Worm (Caenorhabditis elegans): Measurements from ENCODE around the gene ostf-4.

ostf-4 gene

ce11 chrIII:10329811-10330210 lies 11.5 kb upstream of the ostf-4 start (continued):
- no peak for TF ChIP-seq zag-1 (tag; optimal IDR thresholded peaks at IDR 0.05)
- no peak for TF ChIP-seq T26A8.4 (GFP tag; IDR thresholded peaks at IDR 0.05)
- no peak for TF ChIP-seq daf-19 (GFP tag; conservative IDR thresholded peaks at IDR 0.05)
- no peak for TF ChIP-seq mxl-2 (GFP tag; conservative IDR thresholded peaks at IDR 0.05)
- TF ChIP-seq zfp-3 (GFP tag; conservative IDR thresholded peaks at IDR 0.05): no peak
- peak; percentile 44 for TF ChIP-seq mxl-3 (GFP tag; optimal IDR thresholded peaks at IDR 0.05)

ce11 chrIII:10328565-10329541 lies 10.5 kb upstream of the ostf-4 start:
- TF ChIP-seq rbr-2 (tag; optimal IDR thresholded peaks at IDR 0.05) (no peak), set-16 (GFP tag; IDR thresholded peaks at IDR 0.05) (peak; percentile 89), T26A8.4 (GFP tag; IDR thresholded peaks at IDR 0.05) (no peak), mdt-29 (GFP tag; IDR thresholded peaks at IDR 0.05) (no peak), F26F4.8 (GFP tag; conservative IDR thresholded peaks at IDR 0.05) (no peak), php-3 (GFP tag; IDR thresholded peaks at IDR 0.05) (0 out of 2 replicates have a peak, but pooled peaks have one; percentile 7), jun-1 (tag; optimal IDR thresholded peaks at IDR 0.05) (no peak), vab-7 (GFP tag; IDR thresholded peaks at IDR 0.05) (no peak), D1046.2 (GFP tag; IDR thresholded peaks at IDR 0.05) (no peak), fkh-10 (GFP tag; optimal IDR thresholded peaks at IDR 0.05) (no peak), ces-1 (GFP tag; optimal IDR thresholded peaks at IDR 0.05) (no peak), nhr-77 (tag; optimal IDR thresholded peaks at IDR 0.05) (no peak), lim-7 (GFP tag; IDR thresholded peaks at IDR 0.05) (no peak), aly-2 (tag; optimal IDR thresholded peaks at IDR 0.05) (no peak), ceh-44 (GFP tag; IDR thresholded peaks at IDR 0.05) (no peak), pha-4 (GFP tag; IDR thresholded peaks at IDR 0.05) (no peak), pha-4 (tag; optimal IDR thresholded peaks at IDR 0.05) (peak; percentile 49), ctbp-1 (GFP tag; IDR thresholded peaks at IDR 0.05) (no peak), ceh-28 (tag; optimal IDR thresholded peaks at IDR 0.05) (no peak), spr-3 (GFP tag; optimal IDR thresholded peaks at IDR 0.05) (no peak), dmd-6 (GFP tag; IDR thresholded peaks at IDR 0.05) (peak; percentile 21; the same call in 1 of the 2 replicates), mep-1 (tag; optimal IDR thresholded peaks at IDR 0.05) (no peak), daf-16 (GFP tag; optimal IDR thresholded peaks at IDR 0.05) (no peak), daf-16 (tag; optimal IDR thresholded peaks at IDR 0.05) (peak; percentile 44), F37D6.2 (tag; optimal IDR thresholded peaks at IDR 0.05) (no peak), Y5F2A.4 (GFP tag; optimal IDR thresholded peaks at IDR 0.05) (no peak), zip-2 (tag; optimal IDR thresholded peaks at IDR 0.05) (no peak), hlh-30 (tag; optimal IDR thresholded peaks at IDR 0.05; ENCODE audit: insufficient read depth) (peak; percentile 32), R02D3.7 (tag; optimal IDR thresholded peaks at IDR 0.05) (no peak), madf-5 (GFP tag; IDR thresholded peaks at IDR 0.05) (no peak), pqm-1 (tag; optimal IDR thresholded peaks at IDR 0.05) (no peak), dve-1 (tag; optimal IDR thresholded peaks at IDR 0.05; ENCODE audit: insufficient read depth) (peak; percentile 13), mxl-3 (GFP tag; optimal IDR thresholded peaks at IDR 0.05) (no peak), nhr-76 (tag; optimal IDR thresholded peaks at IDR 0.05) (no peak), lin-38 (GFP tag; IDR thresholded peaks at IDR 0.05) (no peak), mes-2 (tag; optimal IDR thresholded peaks at IDR 0.05; ENCODE audit: poor library complexity, severe bottlenecking) (no peak), hlh-11 (tag; optimal IDR thresholded peaks at IDR 0.05) (peak; percentile 0), Y48G9A.11 (GFP tag; IDR thresholded peaks at IDR 0.05) (0 out of 2 replicates have a peak, but pooled peaks have one; percentile 29), nhr-237 (tag; optimal IDR thresholded peaks at IDR 0.05) (no peak), Y75B8A.6 (GFP tag; IDR thresholded peaks at IDR 0.05) (no peak), F49E8.2 (tag; optimal IDR thresholded peaks at IDR 0.05; ENCODE audit: borderline replicate concordance) (no peak), zag-1 (tag; optimal IDR thresholded peaks at IDR 0.05) (no peak), lin-15B (tag; optimal IDR thresholded peaks at IDR 0.05) (no peak), ama-1 (optimal IDR thresholded peaks at IDR 0.05) (no peak), F10B5.3 (tag; optimal IDR thresholded peaks at IDR 0.05) (no peak)

Measured in whole organism, L4 larva.